Worm (Caenorhabditis elegans) whole organism, mixed stage, embryonic: ENCODE data around the gene M02B1.3.
A peak's percentile ranks its signal among the peaks of the same experiment; 100 is the strongest.

ENCODE experiments used
- M03D4.4 ChIP-seq: sonication (generic microtip); optimal IDR thresholded peaks from 2 replicates; lab custom pipeline; 2017; ENCODE audit warnings: mild to moderate bottlenecking, missing genetic modification characterization, missing compliant biosample characterization
- bed-3 ChIP-seq: fragments of 200-800 bp; sonication (Bioruptor generic); optimal IDR thresholded peaks from 3 replicates; lab custom pipeline; 2018; ENCODE audit warnings: mild to moderate bottlenecking, missing genetic modification characterization, moderate library complexity, missing compliant biosample characterization
- blmp-1 ChIP-seq: fragments of 150-350 bp; optimal IDR thresholded peaks from 2 replicates; lab custom pipeline; 2014; ENCODE audit warnings: missing biosample characterization, missing genetic modification characterization
- ceh-39 ChIP-seq: fragments of 150-350 bp; optimal IDR thresholded peaks from 2 replicates; lab custom pipeline; 2014; ENCODE audit warnings: missing biosample characterization, missing genetic modification characterization
- ceh-43 ChIP-seq: fragments of 200-800 bp; sonication (Bioruptor generic); optimal IDR thresholded peaks from 2 replicates; lab custom pipeline; 2018; ENCODE audit warnings: mild to moderate bottlenecking, missing genetic modification characterization, moderate library complexity, missing compliant biosample characterization
- ces-1 ChIP-seq: fragments of 150-350 bp; optimal IDR thresholded peaks from 2 replicates; lab custom pipeline; 2014; ENCODE audit warnings: missing biosample characterization, missing genetic modification reagents, missing genetic modification characterization
- cnd-1 ChIP-seq: fragments of 200-800 bp; sonication (Bioruptor generic); optimal IDR thresholded peaks from 2 replicates; lab custom pipeline; 2018; ENCODE audit warnings: mild to moderate bottlenecking, missing genetic modification characterization, missing compliant biosample characterization
- drap-1 ChIP-seq: fragments of 200-800 bp; sonication (Bioruptor generic); optimal IDR thresholded peaks from 3 replicates; lab custom pipeline; 2018; ENCODE audit warnings: mild to moderate bottlenecking, missing genetic modification characterization, missing compliant biosample characterization
- elt-1 ChIP-seq: sonication (generic microtip); optimal IDR thresholded peaks from 2 replicates; lab custom pipeline; 2017; ENCODE audit warnings: missing genetic modification characterization, mild to moderate bottlenecking, missing compliant biosample characterization, antibody characterized with exemption, moderate library complexity, borderline replicate concordance; ENCODE audit not compliant: insufficient read depth
- elt-3 ChIP-seq: fragments of 150-350 bp; optimal IDR thresholded peaks from 2 replicates; lab custom pipeline; 2014; ENCODE audit warnings: missing biosample characterization, missing genetic modification characterization
- ham-2 ChIP-seq: fragments of 200-800 bp; sonication (Bioruptor generic); optimal IDR thresholded peaks from 2 replicates; lab custom pipeline; 2018; ENCODE audit warnings: mild to moderate bottlenecking, missing genetic modification characterization, missing compliant biosample characterization
- hlh-1 ChIP-seq: fragments of 150-350 bp; optimal IDR thresholded peaks from 2 replicates; lab custom pipeline; 2014; ENCODE audit warnings: missing biosample characterization, missing genetic modification reagents, missing genetic modification characterization
- lin-13 ChIP-seq: fragments of 150-350 bp; optimal IDR thresholded peaks from 2 replicates; lab custom pipeline; 2014; ENCODE audit warnings: missing biosample characterization, missing genetic modification characterization
- lsy-2 ChIP-seq: fragments of 150-350 bp; optimal IDR thresholded peaks from 2 replicates; lab custom pipeline; 2014; ENCODE audit warnings: missing biosample characterization, missing genetic modification characterization
- mab-5 ChIP-seq: fragments of 150-350 bp; optimal IDR thresholded peaks from 2 replicates; lab custom pipeline; 2014; ENCODE audit warnings: missing biosample characterization, missing genetic modification characterization
- mep-1 ChIP-seq: fragments of 150-350 bp; optimal IDR thresholded peaks from 2 replicates; lab custom pipeline; 2017; ENCODE audit warnings: missing biosample characterization, missing genetic modification reagents, missing genetic modification characterization, inconsistent platforms
- mls-2 ChIP-seq: sonication (generic microtip); optimal IDR thresholded peaks from 2 replicates; lab custom pipeline; 2016; ENCODE audit warnings: mild to moderate bottlenecking, missing genetic modification characterization, moderate library complexity, missing compliant biosample characterization
- nhr-2 ChIP-seq: fragments of 150-350 bp; optimal IDR thresholded peaks from 2 replicates; lab custom pipeline; 2014; ENCODE audit warnings: missing biosample characterization, missing genetic modification characterization
- nhr-28 ChIP-seq: fragments of 150-350 bp; optimal IDR thresholded peaks from 2 replicates; lab custom pipeline; 2014; ENCODE audit warnings: missing biosample characterization, missing genetic modification characterization
- nhr-76 ChIP-seq: sonication (generic microtip); optimal IDR thresholded peaks from 2 replicates; lab custom pipeline; 2017; ENCODE audit warnings: missing biosample characterization, missing genetic modification characterization
- pha-4 ChIP-seq: fragments of 150-350 bp; optimal IDR thresholded peaks from 2 replicates; lab custom pipeline; 2018; ENCODE audit warnings: missing biosample characterization, missing genetic modification reagents, missing genetic modification characterization
- sem-2 ChIP-seq: fragments of 200-800 bp; sonication (Bioruptor generic); optimal IDR thresholded peaks from 2 replicates; lab custom pipeline; 2018; ENCODE audit warnings: mild to moderate bottlenecking, missing genetic modification characterization, missing compliant biosample characterization
- snpc-4 ChIP-seq: fragments of 150-350 bp; optimal IDR thresholded peaks from 2 replicates; lab custom pipeline; 2014; ENCODE audit warnings: missing biosample characterization, missing genetic modification characterization
- sptf-1 ChIP-seq: sonication (generic microtip); optimal IDR thresholded peaks from 2 replicates; lab custom pipeline; 2017; ENCODE audit warnings: mild to moderate bottlenecking, missing genetic modification characterization, moderate library complexity, missing compliant biosample characterization
- tbx-8 ChIP-seq: fragments of 200-800 bp; sonication (Bioruptor generic); optimal IDR thresholded peaks from 2 replicates; lab custom pipeline; 2018; ENCODE audit warnings: mild to moderate bottlenecking, missing genetic modification characterization, moderate library complexity, missing compliant biosample characterization
- unc-120 ChIP-seq: sonication (generic microtip); optimal IDR thresholded peaks from 2 replicates; lab custom pipeline; 2017; ENCODE audit warnings: missing genetic modification characterization, missing compliant biosample characterization; ENCODE audit not compliant: poor library complexity, severe bottlenecking
- unc-39 ChIP-seq: fragments of 150-350 bp; optimal IDR thresholded peaks from 2 replicates; lab custom pipeline; 2014; ENCODE audit warnings: missing biosample characterization, missing genetic modification characterization
- unc-62 ChIP-seq: fragments of 150-350 bp; optimal IDR thresholded peaks from 2 replicates; lab custom pipeline; 2014; ENCODE audit warnings: missing biosample characterization, missing genetic modification reagents, missing genetic modification characterization
- zip-8 ChIP-seq: fragments of 150-350 bp; optimal IDR thresholded peaks from 2 replicates; lab custom pipeline; 2014; ENCODE audit warnings: missing biosample characterization, missing genetic modification characterization
- ztf-11 ChIP-seq: fragments of 150-350 bp; optimal IDR thresholded peaks from 2 replicates; lab custom pipeline; 2014; ENCODE audit warnings: missing biosample characterization, missing genetic modification characterization

The M02B1.3 gene

DNA sequence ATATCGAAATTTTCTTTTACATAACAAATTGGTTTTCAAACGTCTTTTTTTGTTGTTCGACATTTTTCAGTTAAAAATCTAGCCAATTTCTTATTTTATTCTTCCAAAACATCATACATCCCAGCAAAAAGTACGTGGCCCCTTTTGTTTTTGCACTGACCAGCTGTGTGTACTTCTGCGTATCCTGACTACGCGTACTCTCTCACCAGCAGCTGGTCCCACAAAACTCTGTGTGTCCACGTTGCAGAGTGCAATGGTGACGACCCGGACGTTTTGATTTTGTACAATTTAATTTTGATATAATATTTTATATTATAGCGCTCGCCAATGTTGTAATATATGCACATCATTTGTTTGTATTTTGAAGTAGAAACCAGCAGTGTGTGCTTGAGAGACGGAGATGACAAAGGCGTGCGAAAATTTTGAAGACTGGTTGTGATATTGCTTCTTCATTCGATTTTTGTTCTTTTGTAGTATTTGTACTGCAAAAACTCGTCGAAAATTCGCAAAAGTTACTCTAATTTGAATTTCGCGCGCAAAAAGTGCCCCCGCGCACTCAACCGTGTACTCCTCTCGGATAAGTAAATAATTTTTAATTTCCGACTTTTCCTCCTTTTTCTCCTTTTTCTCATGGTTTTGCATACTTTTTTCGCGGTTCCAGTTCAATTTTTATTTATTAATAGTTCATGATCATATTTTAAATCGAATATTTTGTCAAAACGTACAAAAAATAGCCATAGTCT lies 18.2 kb downstream of the M02B1.3 start:
- no peak for TF ChIP-seq ztf-11 (tag; lab: Kevin White, UChicago)
- TF ChIP-seq ham-2 (GFP tag; lab: Kevin White, UChicago), result no peak
- peak; percentile 74 for TF ChIP-seq cnd-1 (tag; lab: Kevin White, UChicago)
- TF ChIP-seq nhr-2 (tag; lab: Kevin White, UChicago), result peak; percentile 54
- no peak for TF ChIP-seq mls-2
- no peak for TF ChIP-seq mep-1
- TF ChIP-seq nhr-28, result no peak
- TF ChIP-seq bed-3 (GFP tag; lab: Kevin White, UChicago), result no peak
- TF ChIP-seq unc-39 (tag; lab: Kevin White, UChicago), result no peak
- no peak for TF ChIP-seq lin-13 (tag; lab: Kevin White, UChicago)
- no peak for TF ChIP-seq pha-4 (tag; lab: Kevin White, UChicago)
- peak; percentile 89 for TF ChIP-seq hlh-1
- TF ChIP-seq unc-62 (GFP tag; lab: Kevin White, UChicago), result no peak
- TF ChIP-seq M03D4.4 (tag; lab: Kevin White, UChicago), result no peak

DNA sequence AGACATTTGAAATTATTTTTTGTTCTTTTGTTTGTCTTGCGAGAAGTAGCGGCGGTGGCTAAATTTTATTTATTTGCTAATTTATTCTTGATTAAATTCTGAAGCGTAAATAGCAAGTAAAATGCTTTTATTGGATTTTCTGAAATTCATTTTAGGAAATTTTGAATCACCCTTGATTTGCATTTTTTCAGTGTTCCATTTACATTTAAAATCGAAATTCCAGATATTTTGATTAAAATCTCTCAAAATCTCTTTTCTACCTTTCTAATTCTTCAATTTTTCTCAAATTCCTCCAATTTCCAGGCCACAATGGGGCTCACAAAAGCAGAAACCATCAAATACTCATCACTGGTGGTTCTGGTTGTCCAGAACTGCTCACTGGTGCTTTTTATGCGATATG lies 18.9 kb downstream of the M02B1.3 start, which contains the start of gene nstp-5:
Gene nstp-5, plus strand, starts transcription at position 301 of the 400 bp plus-strand sequence.
- TF ChIP-seq nhr-2 (tag; lab: Kevin White, UChicago) (no peak), snpc-4 (tag; lab: Kevin White, UChicago) (no peak), mls-2 (no peak), ztf-11 (tag; lab: Kevin White, UChicago) (no peak), tbx-8 (GFP tag; lab: Kevin White, UChicago) (no peak), unc-39 (tag; lab: Kevin White, UChicago) (no peak), mab-5 (no peak), hlh-1 (no peak)

DNA sequence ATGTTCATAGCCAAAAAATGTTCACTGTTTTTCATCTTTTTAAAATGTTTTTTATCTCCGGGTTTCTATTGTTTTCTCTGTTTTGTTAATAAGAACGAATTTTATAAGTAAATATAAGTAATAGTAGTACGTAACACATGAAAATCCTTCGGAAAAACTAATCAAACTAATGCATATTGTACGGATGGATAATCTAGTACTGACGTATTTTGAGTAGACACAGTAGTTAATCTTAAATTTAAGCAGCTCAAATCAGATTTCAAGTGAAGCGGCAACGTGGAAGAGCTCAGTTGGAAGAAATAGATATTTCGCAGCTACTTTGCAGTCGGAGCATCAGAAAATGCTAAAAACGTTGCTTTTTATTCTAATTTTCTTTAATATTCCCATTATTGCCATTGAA lies 23.5 kb downstream of the M02B1.3 start, which contains the start of gene gcy-18:
Gene gcy-18, plus strand, starts transcription at position 301 of the 400 bp plus-strand sequence.
- TF ChIP-seq blmp-1 (tag; lab: Kevin White, UChicago), result no peak
- TF ChIP-seq hlh-1, result no peak
- TF ChIP-seq elt-1 (tag; lab: Kevin White, UChicago), result no peak
- no peak for TF ChIP-seq mab-5
- TF ChIP-seq drap-1 (GFP tag; lab: Kevin White, UChicago), result no peak
- no peak for TF ChIP-seq lsy-2

DNA sequence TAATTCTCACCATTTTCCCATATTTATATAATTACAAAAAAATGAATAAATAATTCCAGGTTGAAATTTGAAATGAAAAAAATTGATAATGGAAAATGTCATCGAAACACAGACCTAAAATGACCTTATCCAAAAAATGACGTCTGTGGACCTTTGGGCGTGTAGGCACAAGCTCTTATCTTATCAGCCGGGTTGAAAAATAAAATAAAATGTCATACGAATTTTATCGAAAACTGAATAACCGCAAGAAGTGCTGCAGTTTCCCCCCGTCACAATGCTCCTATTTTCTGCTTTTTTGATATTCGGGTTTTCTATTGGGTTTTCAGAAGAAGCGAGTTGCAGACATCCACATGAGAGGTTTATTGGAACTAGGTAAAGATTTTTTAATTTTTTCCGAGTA lies 29.6 kb downstream of the M02B1.3 start, which contains the start of gene clec-186:
Gene clec-186, plus strand, starts transcription at position 226 of the 400 bp plus-strand sequence.
- TF ChIP-seq pha-4 (tag; lab: Kevin White, UChicago), result no peak
- no peak for TF ChIP-seq M03D4.4 (tag; lab: Kevin White, UChicago)
- no peak for TF ChIP-seq lsy-2
- no peak for TF ChIP-seq ztf-11 (tag; lab: Kevin White, UChicago)
- no peak for TF ChIP-seq unc-120
- TF ChIP-seq blmp-1 (tag; lab: Kevin White, UChicago), result no peak
- TF ChIP-seq cnd-1 (tag; lab: Kevin White, UChicago), result no peak
- no peak for TF ChIP-seq ceh-43 (GFP tag; lab: Kevin White, UChicago)

DNA sequence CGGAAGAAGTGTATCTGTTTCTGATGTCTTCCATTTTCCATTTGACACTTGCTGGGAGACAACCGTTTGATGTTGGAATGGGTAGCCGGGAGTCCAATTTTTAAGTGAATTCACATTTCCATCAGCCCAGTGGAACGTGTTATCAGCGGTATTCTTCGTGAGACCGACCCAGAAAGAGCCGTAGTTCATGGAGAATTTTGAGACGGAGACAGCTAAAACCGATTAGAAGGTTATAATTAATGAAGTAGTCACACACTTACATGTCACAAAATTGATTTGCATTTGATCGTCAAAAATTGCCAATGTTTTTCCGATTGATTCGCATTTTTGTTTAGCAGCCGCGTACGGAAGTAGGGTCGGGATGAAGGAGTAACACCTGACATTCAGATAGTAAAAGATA lies 33.1 kb downstream of the M02B1.3 start:
- no peak for TF ChIP-seq sem-2
- no peak for TF ChIP-seq elt-3
- no peak for TF ChIP-seq zip-8
- no peak for TF ChIP-seq mep-1
- TF ChIP-seq ceh-39, result no peak
- no peak for TF ChIP-seq ces-1 (GFP tag; lab: Kevin White, UChicago)
- no peak for TF ChIP-seq nhr-76
- no peak for TF ChIP-seq sptf-1 (tag; lab: Kevin White, UChicago)
- TF ChIP-seq tbx-8 (GFP tag; lab: Kevin White, UChicago), result no peak
- TF ChIP-seq hlh-1, result no peak
- TF ChIP-seq cnd-1 (tag; lab: Kevin White, UChicago), result no peak
- TF ChIP-seq ztf-11 (tag; lab: Kevin White, UChicago), result no peak
